Fruit fly (Drosophila melanogaster) S2 (cell line): Measurements from ENCODE around the gene yrt.

Source experiments
- CG8478 ChIP-seq: fragments of >200 bp; optimal IDR thresholded peaks from 2 replicates; lab custom pipeline; 2018
- CTCF ChIP-seq, 2 experiments: fragments of >200 bp; optimal IDR thresholded peaks; 2 replicates each; lab custom pipeline; 2018

yrt gene

dm6 chr3R:13397040-13397439 lies 37.7 kb downstream of the yrt start, which contains the start of gene CG14374:
TSS of gene CG14374 (minus strand) at chr3R:13397140.
- TF ChIP-seq CTCF (optimal IDR thresholded peaks at IDR 0.05; lab: Kevin White, UChicago) (no peak), CG8478 (no peak)

DNA sequence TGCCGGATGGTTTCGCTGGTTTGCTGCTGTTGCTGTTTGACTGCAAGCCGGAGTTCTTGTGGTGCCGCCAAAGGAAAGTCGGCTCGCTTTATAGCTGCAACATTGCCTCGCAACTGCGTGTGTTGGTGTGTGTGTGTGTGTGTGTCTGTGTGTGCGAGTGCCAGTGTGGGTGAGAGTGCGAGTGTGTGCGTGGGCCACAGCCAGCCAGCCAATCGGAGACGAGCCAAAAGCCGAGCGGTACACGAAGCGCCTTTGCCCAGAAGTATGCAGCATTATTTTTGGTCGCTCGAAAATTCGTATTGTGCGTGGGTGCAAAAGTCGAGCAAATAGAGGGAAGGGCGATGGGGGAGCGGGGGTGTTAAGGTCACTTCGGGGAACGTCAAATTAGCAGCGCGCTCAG lies 39.7 kb downstream of the yrt start, which contains the start of gene CCHa2:
Gene CCHa2 (minus strand): TSS at position 65 of the 400 bp plus-strand sequence.
- no peak for TF ChIP-seq CTCF (optimal IDR thresholded peaks at IDR 0.05; lab: Kevin White, UChicago)
- no peak for TF ChIP-seq CG8478

dm6 chr3R:13393009-13393408 lies 41.8 kb downstream of the yrt start:
- TF ChIP-seq CTCF (optimal IDR thresholded peaks at IDR 0.05; lab: Kevin White, UChicago) = no peak

DNA sequence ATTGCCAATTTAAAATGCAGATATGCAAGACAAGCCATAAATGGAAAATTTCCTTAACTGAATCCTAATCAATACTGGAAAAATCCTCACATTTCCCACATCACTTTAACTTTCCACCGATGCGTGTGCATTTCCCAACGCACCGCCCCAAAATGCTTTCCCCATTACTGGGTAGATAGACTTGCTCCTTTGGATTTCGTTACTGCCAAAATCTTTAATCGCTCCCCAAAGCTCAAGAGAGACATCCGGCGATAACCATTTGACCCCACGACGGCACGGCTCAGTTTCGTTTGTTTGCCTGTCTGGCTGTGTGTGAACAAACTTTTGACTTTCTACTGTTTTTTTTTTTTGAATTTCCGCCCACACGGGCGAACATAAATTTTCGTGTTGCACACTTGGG lies 44.3 kb downstream of the yrt start:
- no peak for TF ChIP-seq CTCF (optimal IDR thresholded peaks at IDR 0.05; lab: Kevin White, UChicago)
- no peak for TF ChIP-seq CG8478

DNA sequence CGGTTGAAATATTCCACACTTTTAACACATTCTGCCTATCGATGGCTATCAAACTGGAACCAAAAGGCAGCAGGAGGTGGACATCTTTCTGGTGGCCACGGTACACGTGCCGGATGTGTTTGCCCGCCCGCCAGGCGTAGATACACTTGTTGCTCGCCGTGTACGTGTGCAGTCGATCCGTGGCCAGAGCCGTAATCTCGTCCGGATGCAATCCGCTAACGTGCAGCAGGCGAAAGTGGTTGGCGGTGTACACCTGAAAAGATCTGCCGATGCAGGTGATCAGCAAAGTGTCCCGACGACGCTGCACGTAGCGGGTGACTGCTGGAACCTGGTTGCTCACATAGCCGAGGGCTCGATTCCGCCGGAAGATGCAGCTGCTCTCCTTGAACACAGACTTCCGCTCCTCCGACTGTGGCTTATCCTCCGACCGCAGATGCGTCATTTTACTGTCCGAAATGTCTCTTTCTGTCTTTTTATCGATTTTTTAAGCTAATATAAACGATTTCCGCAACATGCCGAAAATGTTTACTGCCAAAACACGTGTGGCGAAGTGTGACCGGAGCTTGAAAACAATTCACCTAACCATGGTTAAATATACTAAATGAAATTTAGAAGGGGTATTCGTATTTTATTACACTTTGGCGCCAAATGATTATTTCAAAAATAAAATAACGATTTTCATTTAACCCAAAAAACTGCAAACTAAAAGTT lies 46.5 kb downstream of the yrt start, which contains the start of gene CG9799:
Gene CG9799 (minus strand): TSS at position 550 of the 711 bp plus-strand sequence.
- TF ChIP-seq CTCF (optimal IDR thresholded peaks at IDR 0.05; lab: Kevin White, UChicago) = no peak
- no peak for TF ChIP-seq CG8478

DNA sequence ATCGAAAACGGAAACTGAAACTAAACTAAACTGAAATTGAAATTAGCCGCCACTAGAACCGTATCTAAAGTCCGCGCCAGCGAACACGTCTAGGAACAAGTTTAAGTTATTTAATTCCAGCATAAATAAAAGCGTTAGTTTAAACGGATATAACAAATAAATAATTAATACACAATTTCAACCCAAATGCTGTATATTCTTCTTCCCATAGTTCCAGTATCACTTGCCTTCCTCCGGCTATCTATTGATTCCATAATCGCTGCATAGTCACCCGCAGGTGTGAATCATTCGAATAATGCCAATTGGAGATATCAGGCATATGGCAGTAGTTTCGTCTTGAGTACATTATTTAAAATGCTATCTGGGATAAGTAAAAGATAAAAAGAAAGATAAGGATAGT lies 49.7 kb downstream of the yrt start:
- TF ChIP-seq CG8478 (no peak), CTCF (optimal IDR thresholded peaks at IDR 0.05; lab: Kevin White, UChicago) (no peak)

- TF ChIP-seq CG8478 = no peak
These were observed 52.1 kb downstream of the yrt start for dm6 chr3R:13382656-13383142.

- TF ChIP-seq CTCF (optimal IDR thresholded peaks at IDR 0.05; lab: Kevin White, UChicago) (no peak), CG8478 (no peak)
These were observed 52.9 kb downstream of the yrt start, which contains the start of the genes mRpS21 and Droj2 for dm6 chr3R:13381744-13382435. TSS of gene mRpS21 (minus strand) at chr3R:13381809. TSS of gene Droj2 (plus strand) at chr3R:13382106.

dm6 chr3R:13379675-13380074 lies 55.1 kb downstream of the yrt start, which contains the start of the genes CG9813 and CG8870:
TSS of gene CG9813 (minus strand) at chr3R:13379775.
TSS of gene CG8870 (plus strand) at chr3R:13379842.
- TF ChIP-seq CG8478 (no peak), CTCF (optimal IDR thresholded peaks at IDR 0.05; lab: Kevin White, UChicago) (no peak)
